Fruit fly (Drosophila melanogaster): ENCODE results near the gene CG14881.

CG14881 gene

DNA sequence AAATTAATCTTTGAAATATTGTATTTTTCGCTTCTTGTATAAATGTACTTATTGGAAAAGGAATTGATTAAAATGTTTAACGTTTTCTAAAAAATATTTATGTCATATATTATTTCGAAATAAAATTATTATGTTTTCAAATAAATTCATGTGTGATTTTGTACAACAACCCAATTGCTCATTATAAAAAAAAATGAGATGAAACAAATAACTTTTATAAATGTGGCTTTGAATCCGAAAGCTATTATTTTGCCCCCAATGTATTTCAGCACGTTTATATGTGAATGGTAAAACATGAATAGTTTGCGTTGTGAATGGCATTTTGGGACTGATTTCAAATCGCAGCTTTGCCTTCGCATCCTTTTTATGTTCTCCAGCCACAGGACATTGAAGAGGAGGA, at the start of gene CG14881:
TSS of gene CG14881 (plus strand) at position 301 of the 400 bp plus-strand sequence.
- TF ChIP-seq CTCF (optimal IDR thresholded peaks at IDR 0.05) (no peak), CG8478 (optimal IDR thresholded peaks at IDR 0.05) (no peak)

DNA sequence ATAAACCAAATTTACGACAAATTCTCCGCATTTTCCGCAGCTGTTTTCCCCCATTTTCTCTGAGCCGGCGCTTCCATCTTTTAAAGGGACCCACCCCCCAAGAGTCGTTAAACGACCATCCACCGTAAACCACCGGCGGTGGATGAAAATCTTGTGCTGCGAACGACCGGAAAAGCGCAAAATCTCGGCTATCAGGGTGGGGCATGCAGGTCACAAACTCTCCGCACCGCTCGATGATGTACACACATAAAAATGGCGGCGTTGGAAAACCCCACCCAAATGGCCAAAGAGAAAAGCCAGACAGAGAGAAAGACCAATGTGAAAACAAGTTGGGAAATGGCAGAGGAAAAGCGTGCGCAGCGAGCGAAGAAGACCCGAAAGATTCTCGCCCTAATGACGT, 49.1 kb upstream of the CG14881 start:
- TF ChIP-seq CTCF (optimal IDR thresholded peaks at IDR 0.05): no peak
- no peak for TF ChIP-seq CG8478 (optimal IDR thresholded peaks at IDR 0.05)

DNA sequence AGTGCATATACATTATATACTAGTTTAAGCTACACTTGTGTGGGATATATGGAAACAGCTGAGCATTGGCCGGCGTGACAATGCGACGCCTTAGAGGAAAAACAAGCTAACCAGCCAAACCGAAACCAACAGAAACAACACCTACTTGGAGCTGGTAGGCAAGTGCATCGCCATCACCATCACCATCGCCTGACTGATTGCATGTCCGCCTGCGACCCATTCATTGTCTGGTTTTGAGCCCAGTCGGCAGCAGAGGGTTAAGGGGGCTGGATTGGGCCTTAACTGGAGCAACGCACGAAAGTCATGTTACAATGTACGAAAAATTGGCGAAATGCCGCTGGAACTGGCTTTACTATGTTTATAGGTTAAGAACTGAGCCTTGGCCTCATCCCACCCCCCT, 47.7 kb upstream of the CG14881 start:
- no peak for TF ChIP-seq CG8478 (optimal IDR thresholded peaks at IDR 0.05)
- TF ChIP-seq CTCF (optimal IDR thresholded peaks at IDR 0.05): no peak

DNA sequence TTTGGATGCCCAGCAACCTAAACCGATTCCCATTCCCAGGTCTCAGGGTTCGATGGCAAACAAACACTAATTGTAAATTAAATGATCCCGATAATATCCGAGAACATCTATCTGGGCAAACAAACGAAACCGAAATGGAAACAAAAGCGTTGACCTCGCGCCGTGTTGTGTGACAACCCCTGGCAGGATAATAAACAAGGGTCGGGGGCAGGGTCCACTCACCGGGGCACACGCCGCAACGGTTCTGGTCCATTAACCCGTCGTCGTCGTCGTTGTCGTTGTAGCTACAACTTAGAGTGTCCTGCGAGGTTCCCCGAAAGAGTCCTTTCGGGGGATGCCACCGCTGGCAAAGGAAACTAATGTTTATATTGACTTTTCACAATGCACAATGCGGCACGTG, 45.6 kb upstream of the CG14881 start:
- TF ChIP-seq CTCF (optimal IDR thresholded peaks at IDR 0.05) (no peak), CG8478 (optimal IDR thresholded peaks at IDR 0.05) (no peak)

DNA sequence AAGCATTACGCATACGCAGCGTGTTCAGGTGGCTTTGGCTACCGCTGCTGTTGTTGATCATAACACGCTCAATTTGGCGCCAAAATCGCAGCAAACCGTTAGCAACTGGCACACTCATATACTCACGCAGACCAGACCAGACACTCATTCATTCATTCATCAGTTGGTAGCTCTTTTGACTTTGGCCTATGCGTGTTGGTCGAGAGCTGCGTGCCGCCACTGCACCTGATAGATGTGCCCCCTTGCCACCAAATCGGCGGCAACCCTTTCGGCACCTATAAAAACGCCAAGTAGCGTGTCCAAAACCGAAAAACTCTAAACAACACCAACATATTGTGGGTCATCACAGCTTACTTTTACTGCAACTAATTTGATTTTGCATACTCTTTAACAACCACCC, 40.2 kb upstream of the CG14881 start:
- no peak for TF ChIP-seq CTCF (optimal IDR thresholded peaks at IDR 0.05)
- no peak for TF ChIP-seq CG8478 (optimal IDR thresholded peaks at IDR 0.05)

DNA sequence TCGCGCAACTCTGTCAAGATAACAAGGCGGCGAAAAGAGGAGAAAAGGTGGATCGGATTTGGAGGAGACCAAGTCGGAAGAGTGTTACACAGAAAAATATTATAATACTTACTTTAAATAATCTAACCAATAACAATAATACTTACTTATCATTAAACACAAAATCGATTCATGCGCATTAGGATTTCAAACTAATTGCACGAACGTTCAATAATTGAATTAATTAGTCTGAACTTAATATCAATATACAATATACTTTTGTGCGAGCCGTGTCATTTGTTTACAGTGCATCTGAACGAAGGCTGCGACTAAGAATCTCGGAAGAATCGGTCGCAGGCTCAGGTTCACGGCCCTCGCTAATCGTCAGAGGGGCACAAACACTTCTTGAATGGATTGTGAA, 39.3 kb upstream of the CG14881 start:
- TF ChIP-seq CTCF (optimal IDR thresholded peaks at IDR 0.05) (no peak), CG8478 (optimal IDR thresholded peaks at IDR 0.05) (no peak)

DNA sequence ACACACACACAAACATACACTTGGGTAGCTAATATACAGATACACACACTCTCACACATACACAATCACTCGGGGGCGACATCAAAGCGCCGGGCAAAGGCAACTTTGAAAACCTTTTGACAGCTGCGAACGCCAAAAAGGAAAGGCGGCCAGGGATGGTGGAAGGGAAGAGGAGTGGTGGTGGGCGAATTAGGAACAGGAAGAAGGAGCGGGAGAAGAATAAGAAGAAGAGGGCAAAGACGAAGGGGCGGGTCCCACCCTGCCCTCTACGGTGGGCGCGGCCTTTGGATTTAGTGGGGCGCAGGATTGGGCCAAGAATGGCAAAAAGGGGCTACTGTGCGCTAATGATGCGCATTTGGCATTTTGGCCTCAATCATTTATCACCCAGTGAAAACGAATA, 38.1 kb upstream of the CG14881 start:
- TF ChIP-seq CG8478 (optimal IDR thresholded peaks at IDR 0.05) (no peak), CTCF (optimal IDR thresholded peaks at IDR 0.05) (no peak)

DNA sequence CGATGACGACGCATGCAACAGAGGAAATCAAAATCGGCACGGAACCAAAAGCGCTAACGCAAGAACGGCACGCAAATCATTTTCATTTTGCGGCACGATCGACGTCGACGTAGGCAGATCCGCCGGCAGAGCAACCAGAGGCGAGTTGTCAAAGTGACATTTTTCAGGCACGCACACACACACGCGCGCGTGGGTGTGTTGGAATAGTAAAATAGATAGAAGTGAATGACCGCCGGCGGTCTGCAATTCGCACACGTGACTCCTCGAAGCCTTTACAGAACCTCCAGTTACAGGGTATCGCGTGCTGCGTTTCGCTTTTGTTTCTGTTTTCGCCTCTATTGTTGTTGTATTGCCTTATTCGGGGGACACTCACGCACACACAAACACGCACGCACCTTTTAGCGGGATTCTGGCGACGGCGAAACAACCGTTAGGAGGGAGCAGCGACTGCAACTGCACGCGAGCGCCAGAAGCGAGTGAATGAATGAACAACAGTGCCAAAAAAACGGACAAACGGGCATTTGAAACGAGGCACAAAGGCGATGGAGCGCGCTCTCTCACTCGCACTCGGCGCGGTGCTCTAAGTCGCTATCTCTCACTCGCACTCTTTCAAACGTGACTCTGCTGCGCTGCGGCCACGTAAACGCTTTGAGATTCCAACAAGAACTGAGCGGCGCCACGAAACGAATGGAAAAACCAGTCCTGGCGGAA, 31.5 kb upstream of the CG14881 start, which contains the start of gene ss:
TSS of gene ss (minus strand) at position 668 of the 711 bp plus-strand sequence.
- no peak for TF ChIP-seq CTCF (optimal IDR thresholded peaks at IDR 0.05)
- TF ChIP-seq CG8478 (optimal IDR thresholded peaks at IDR 0.05): no peak

DNA sequence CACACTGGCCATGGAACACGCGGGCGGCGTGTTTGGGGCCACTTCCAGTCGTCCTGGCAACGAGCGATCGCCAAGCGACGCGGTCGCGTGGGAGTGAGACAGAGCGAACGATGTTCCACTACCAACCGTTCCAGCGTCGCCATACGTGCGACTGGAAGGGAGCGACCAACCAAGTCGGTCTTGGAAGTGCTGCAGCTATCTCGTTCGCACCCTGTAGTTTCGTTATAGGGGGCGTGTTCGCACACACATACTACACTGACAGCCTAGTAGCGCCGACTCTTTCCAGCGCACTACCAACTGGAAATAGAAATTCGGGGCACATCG, 31.0 kb upstream of the CG14881 start:
- TF ChIP-seq CTCF (optimal IDR thresholded peaks at IDR 0.05): peak; percentile 53 to 69
- TF ChIP-seq CG8478 (optimal IDR thresholded peaks at IDR 0.05): no peak

DNA sequence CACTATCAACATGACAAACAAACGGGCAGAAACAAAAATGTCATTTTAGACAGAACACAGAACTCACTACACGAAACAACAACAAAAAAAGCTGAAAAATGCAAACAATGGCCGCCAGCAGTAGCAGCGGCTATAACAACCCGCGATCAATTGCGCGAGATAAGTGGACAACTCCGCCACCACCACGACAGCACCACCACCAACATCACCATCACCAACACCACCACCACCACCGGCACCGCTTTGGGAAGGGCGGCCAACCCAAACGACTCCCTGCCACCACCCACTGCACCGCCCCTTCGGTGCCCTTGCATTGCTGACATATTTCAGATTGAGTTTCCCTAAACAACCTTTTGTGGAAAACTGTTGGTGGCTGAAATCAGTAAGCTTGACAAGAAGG, 28.1 kb upstream of the CG14881 start:
- no peak for TF ChIP-seq CG8478 (optimal IDR thresholded peaks at IDR 0.05)
- no peak for TF ChIP-seq CTCF (optimal IDR thresholded peaks at IDR 0.05)

DNA sequence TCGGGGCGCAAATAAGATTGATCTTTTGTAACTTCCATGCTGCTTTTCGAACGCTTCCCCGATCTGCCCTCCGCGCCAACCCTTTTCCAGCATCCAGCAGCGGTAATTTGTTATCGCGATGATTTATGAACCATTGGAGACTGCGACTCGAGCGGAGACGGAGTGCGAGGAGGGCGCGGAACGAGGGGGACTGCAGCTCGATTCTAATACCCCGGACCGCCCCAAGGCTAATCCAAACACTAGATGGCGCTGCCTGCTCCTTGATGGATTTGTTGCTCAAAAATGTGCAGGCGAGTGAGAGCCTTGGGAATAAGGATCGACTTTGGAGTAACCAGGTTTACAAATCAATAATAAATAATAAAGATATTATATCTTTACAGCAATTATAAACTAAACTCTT, 26.3 kb upstream of the CG14881 start:
- peak; percentile 62 for TF ChIP-seq CTCF (optimal IDR thresholded peaks at IDR 0.05)
- no peak for TF ChIP-seq CG8478 (optimal IDR thresholded peaks at IDR 0.05)

DNA sequence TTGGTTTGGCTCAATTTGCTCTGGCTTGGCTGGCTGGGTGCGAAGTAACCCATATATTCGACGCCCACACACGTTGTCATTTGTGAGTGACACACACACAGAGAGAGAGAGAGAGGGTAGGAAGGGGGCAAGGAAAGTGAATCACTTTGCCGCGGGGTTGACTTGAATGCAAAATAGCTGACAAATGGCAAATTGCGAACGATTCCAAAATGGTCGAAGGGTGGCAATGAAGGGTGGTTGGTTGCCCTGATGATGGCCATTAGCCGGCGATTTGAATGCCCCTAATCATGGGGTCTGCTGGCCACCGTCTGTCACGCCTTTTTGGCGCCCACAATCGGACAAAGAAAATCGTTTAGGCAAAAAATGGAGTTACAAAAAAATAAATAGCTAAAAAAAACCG, 24.0 kb upstream of the CG14881 start:
- no peak for TF ChIP-seq CTCF (optimal IDR thresholded peaks at IDR 0.05)
- no peak for TF ChIP-seq CG8478 (optimal IDR thresholded peaks at IDR 0.05)

DNA sequence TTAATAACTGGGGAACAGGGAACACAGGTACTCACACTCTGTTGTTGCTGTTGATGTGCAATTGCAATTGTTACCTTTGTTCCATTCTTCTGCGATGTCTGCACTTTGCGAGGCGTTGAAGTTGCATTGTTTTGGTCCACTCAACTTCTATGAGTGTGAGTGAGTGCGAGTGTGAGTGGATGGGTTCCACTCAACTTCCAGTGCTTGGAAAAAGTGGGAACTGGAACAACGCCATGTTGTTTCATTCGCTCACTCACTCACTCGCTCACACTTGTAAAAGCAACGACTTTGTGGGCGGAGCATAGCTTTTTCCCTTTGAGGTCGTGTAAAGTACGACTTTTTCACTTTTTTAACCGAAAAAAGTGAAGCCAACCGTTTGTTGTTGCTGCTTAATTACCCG, 21.0 kb upstream of the CG14881 start:
- TF ChIP-seq CG8478 (optimal IDR thresholded peaks at IDR 0.05) (no peak), CTCF (optimal IDR thresholded peaks at IDR 0.05) (no peak)

DNA sequence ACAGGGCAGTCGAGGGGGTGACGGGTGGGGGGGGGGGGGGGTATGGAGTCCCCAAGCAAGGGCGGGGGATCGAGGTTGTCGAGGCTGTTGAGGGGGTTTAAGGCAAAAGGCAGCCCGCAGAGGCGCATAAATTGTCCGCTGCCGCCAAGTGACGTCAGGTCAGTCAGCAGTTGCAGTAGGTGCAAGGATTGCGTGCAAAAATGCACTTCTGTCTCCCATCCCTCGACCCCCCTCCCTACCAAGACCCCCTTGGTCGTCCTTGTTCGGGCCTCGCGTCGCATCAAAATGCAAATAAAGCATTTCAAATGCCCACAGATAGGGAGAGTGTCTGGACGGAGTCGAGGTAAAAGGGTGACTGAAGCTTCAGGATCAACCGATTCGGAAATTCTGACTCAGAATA, 18.2 kb upstream of the CG14881 start:
- TF ChIP-seq CG8478 (optimal IDR thresholded peaks at IDR 0.05) (no peak), CTCF (optimal IDR thresholded peaks at IDR 0.05) (no peak)

DNA sequence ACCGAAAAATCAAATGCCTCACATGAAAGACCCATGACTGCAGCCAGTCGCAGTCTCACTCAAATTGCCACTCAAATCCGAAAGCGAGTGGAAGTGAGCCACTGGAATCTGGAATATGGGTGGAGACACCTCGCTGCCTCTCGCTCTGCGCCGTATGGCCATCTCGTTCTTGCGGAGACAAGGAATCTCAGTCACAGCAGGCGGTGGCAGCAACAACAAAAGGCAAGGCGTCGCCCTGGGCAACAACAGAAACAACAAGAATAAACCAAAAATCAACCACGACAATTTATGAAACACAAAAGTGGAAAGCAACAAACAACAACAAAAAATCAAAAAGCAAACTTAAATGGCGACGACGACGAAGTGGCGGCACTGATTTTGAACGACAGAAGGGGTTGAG, 11.4 kb upstream of the CG14881 start:
- no peak for TF ChIP-seq CG8478 (optimal IDR thresholded peaks at IDR 0.05)
- no peak for TF ChIP-seq CTCF (optimal IDR thresholded peaks at IDR 0.05)

DNA sequence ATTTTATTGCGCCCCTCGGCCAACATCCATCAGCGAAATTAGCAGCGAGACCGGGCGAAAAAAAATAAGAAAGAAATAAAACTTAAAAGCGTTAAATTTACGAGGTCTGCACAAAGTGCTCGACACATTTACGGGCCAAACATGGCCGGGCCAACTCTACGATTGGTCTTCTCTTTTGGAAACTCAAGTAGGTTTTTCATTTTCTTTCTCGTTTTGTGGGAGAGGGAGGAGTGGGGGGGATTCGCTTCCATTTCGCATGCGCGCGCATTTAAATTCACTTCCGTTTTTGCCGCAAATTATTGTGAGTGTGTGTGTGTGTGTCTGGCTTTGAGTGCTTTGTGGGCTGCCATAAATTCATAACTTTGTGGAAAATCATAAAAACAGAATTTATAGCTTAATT, 7.2 kb upstream of the CG14881 start:
- TF ChIP-seq CTCF (optimal IDR thresholded peaks at IDR 0.05) (no peak), CG8478 (optimal IDR thresholded peaks at IDR 0.05) (no peak)

DNA sequence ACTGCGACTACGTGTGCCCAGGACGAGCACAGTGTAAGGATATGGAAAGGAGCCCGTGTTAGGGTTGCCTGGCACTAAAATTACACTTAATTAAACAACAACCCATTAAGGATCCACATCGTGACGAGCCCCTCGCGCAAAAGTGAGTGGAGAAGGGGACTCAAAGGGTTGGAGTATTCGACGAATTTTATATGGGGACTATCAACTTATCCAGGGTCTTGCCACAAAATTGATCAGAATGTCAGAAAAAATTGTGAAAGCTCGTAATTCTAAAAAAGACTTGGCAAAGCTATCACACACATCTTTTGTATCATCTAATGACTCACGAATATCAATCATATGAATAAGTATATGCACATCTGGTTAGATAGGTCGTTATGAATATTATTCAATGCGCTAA, 4.3 kb upstream of the CG14881 start, which contains the start of gene CG31279:
TSS of gene CG31279 (plus strand) at position 301 of the 400 bp plus-strand sequence.
- TF ChIP-seq CG8478 (optimal IDR thresholded peaks at IDR 0.05) (no peak), CTCF (optimal IDR thresholded peaks at IDR 0.05) (no peak)
